Worm (Caenorhabditis elegans) whole organism, young adult: ENCODE results near the gene C01G6.3.
A peak's percentile ranks its signal among the peaks of the same experiment; 100 is the strongest.

Experiments used
- F37B4.10 ChIP-seq: fragments of 200-800 bp; sonication (Bioruptor generic); IDR thresholded peaks from 2 replicates; pipeline ENCODE4 v1.3.6; 2022; ENCODE audit warnings: missing genetic modification characterization, missing compliant biosample characterization
- F39B2.1 ChIP-seq: fragments of 200-800 bp; sonication (Bioruptor generic); IDR thresholded peaks from 2 replicates; pipeline ENCODE4 v1.3.6; 2022; ENCODE audit warnings: missing genetic modification reagents, missing genetic modification characterization, missing compliant biosample characterization
- F49E8.2 ChIP-seq: sonication (generic microtip); optimal IDR thresholded peaks from 3 replicates; lab custom pipeline; 2017; ENCODE audit warnings: missing genetic modification characterization, mild to moderate bottlenecking, missing compliant biosample characterization, antibody characterized with exemption, moderate library complexity; ENCODE audit not compliant: insufficient read depth
- F55B11.4 ChIP-seq: sonication (generic microtip); optimal IDR thresholded peaks from 2 replicates; lab custom pipeline; 2016; ENCODE audit warnings: missing compliant biosample characterization, missing genetic modification characterization, borderline replicate concordance; ENCODE audit not compliant: insufficient read depth
- F57C9.4 ChIP-seq: sonication (generic microtip); optimal IDR thresholded peaks from 2 replicates; lab custom pipeline; 2017; ENCODE audit warnings: mild to moderate bottlenecking, missing genetic modification characterization, missing compliant biosample characterization
- Y53F4B.3 ChIP-seq: fragments of 200-800 bp; sonication (Bioruptor generic); IDR thresholded peaks from 2 replicates; pipeline ENCODE4 v1.3.6; 2022; ENCODE audit warnings: missing genetic modification reagents, missing genetic modification characterization, missing compliant biosample characterization
- Y53G8AR.9 ChIP-seq: fragments of 200-800 bp; sonication (Bioruptor generic); conservative IDR thresholded peaks from 2 replicates; pipeline ENCODE4 v1.3.6; 2022; ENCODE audit warnings: missing genetic modification reagents, missing genetic modification characterization, missing compliant biosample characterization
- aptf-3 ChIP-seq: fragments of 200-800 bp; sonication (Bioruptor generic); IDR thresholded peaks from 2 replicates; pipeline ENCODE4 v1.3.6; 2022; ENCODE audit warnings: missing genetic modification characterization, missing compliant biosample characterization
- atf-7 ChIP-seq: sonication (generic microtip); optimal IDR thresholded peaks from 2 replicates; lab custom pipeline; 2017; ENCODE audit warnings: mild to moderate bottlenecking, missing genetic modification characterization, missing compliant biosample characterization
- athp-1 ChIP-seq: sonication (generic microtip); optimal IDR thresholded peaks from 2 replicates; lab custom pipeline; 2017; ENCODE audit warnings: mild to moderate bottlenecking, missing genetic modification characterization, missing compliant biosample characterization
- attf-6 ChIP-seq: fragments of 200-800 bp; sonication (Bioruptor generic); IDR thresholded peaks from 2 replicates; pipeline ENCODE4 v1.3.6; 2022; ENCODE audit warnings: missing genetic modification reagents, missing genetic modification characterization, missing compliant biosample characterization
- bed-2 ChIP-seq: fragments of 200-800 bp; sonication (Bioruptor generic); IDR thresholded peaks from 2 replicates; pipeline ENCODE4 v1.3.6; 2022; ENCODE audit warnings: missing genetic modification reagents, missing genetic modification characterization, missing compliant biosample characterization
- cebp-1 ChIP-seq, 2 experiments: fragments of 200-800 bp in 1 of 2; sonication (Bioruptor generic) in 1 of 2; sonication (generic microtip) in 1 of 2; IDR thresholded peaks in 1 of 2; optimal IDR thresholded peaks in 1 of 2; 2 replicates each; pipeline versions ENCODE4 v1.3.6 to Lab custom; 2017 to 2022; ENCODE audit warnings: missing compliant biosample characterization in 2 of 2, missing genetic modification characterization in 2 of 2, mild to moderate bottlenecking in 1 of 2, missing genetic modification reagents in 1 of 2, moderate library complexity in 1 of 2
- die-1 ChIP-seq: sonication (generic microtip); optimal IDR thresholded peaks from 2 replicates; lab custom pipeline; 2016; ENCODE audit warnings: missing genotype, mild to moderate bottlenecking, missing genetic modification characterization, missing compliant biosample characterization
- ekl-4 ChIP-seq: fragments of 200-800 bp; sonication (Bioruptor generic); IDR thresholded peaks from 2 replicates; pipeline ENCODE4 v1.3.6; 2022; ENCODE audit warnings: missing genetic modification reagents, missing genetic modification characterization, missing compliant biosample characterization
- ets-4 ChIP-seq: fragments of 200-800 bp; sonication (Bioruptor generic); optimal IDR thresholded peaks from 2 replicates; lab custom pipeline; 2018; ENCODE audit warnings: mild to moderate bottlenecking, missing genetic modification characterization, missing compliant biosample characterization
- hlh-26 ChIP-seq: fragments of 200-800 bp; sonication (Bioruptor generic); conservative IDR thresholded peaks from 2 replicates; pipeline ENCODE4 v1.3.6; 2022; ENCODE audit warnings: missing genetic modification reagents, missing genetic modification characterization, missing compliant biosample characterization
- hmg-1.2 ChIP-seq: fragments of 200-800 bp; sonication (Bioruptor generic); IDR thresholded peaks from 2 replicates; pipeline ENCODE4 v1.3.6; 2022; ENCODE audit warnings: missing genetic modification reagents, missing genetic modification characterization, missing compliant biosample characterization
- let-607 ChIP-seq, 2 experiments: fragments of 200-800 bp in 1 of 2; sonication (Bioruptor generic) in 1 of 2; sonication (generic microtip) in 1 of 2; optimal IDR thresholded peaks; 2 replicates each; lab custom pipeline; 2016 to 2018; ENCODE audit warnings: mild to moderate bottlenecking in 2 of 2, missing compliant biosample characterization in 2 of 2, missing genetic modification characterization in 2 of 2, moderate library complexity in 2 of 2, missing genotype in 1 of 2
- lin-54 ChIP-seq: fragments of 200-800 bp; sonication (Bioruptor generic); optimal IDR thresholded peaks from 2 replicates; lab custom pipeline; 2018; ENCODE audit warnings: mild to moderate bottlenecking, missing genetic modification characterization, missing compliant biosample characterization
- nhr-179 ChIP-seq: sonication (generic microtip); optimal IDR thresholded peaks from 2 replicates; lab custom pipeline; 2016; ENCODE audit warnings: mild to moderate bottlenecking, missing genetic modification characterization, missing compliant biosample characterization
- nhr-27 ChIP-seq: fragments of 200-800 bp; sonication (Bioruptor generic); optimal IDR thresholded peaks from 2 replicates; lab custom pipeline; 2018; ENCODE audit warnings: mild to moderate bottlenecking, missing genetic modification characterization, moderate library complexity, missing compliant biosample characterization
- pbrm-1 ChIP-seq: fragments of 200-800 bp; sonication (Bioruptor generic); IDR thresholded peaks from 2 replicates; pipeline ENCODE4 v1.3.6; 2022; ENCODE audit warnings: missing genetic modification reagents, missing genetic modification characterization, missing compliant biosample characterization
- repo-1 ChIP-seq: sonication (generic microtip); optimal IDR thresholded peaks from 2 replicates; lab custom pipeline; 2017; ENCODE audit warnings: mild to moderate bottlenecking, missing genetic modification characterization, missing compliant biosample characterization
- rpc-1 ChIP-seq, 2 experiments: fragments of 150-350 bp in 1 of 2; sonication (generic microtip) in 1 of 2; optimal IDR thresholded peaks; 2 replicates each; lab custom pipeline; 2014 to 2018; ENCODE audit warnings: missing biosample characterization in 1 of 2, missing genetic modification characterization in 1 of 2, missing genetic modification reagents in 1 of 2, missing genotype in 1 of 2
- snpc-4 ChIP-seq, 5 experiments: fragments of 150-350 bp in 1 of 5; sonication (generic microtip) in 4 of 5; optimal IDR thresholded peaks; 2 replicates each; lab custom pipeline; 2014 to 2018; ENCODE audit warnings: missing genetic modification characterization in 5 of 5, missing biosample characterization in 3 of 5, antibody characterized with exemption in 2 of 5, mild to moderate bottlenecking in 2 of 5, missing compliant biosample characterization in 2 of 5, missing genotype in 2 of 5, moderate library complexity in 2 of 5, missing genetic modification reagents in 1 of 5
- tbp1 ChIP-seq: fragments of 200-800 bp; sonication (Bioruptor generic); optimal IDR thresholded peaks from 2 replicates; lab custom pipeline; 2018; ENCODE audit warnings: mild to moderate bottlenecking, missing genetic modification characterization, missing compliant biosample characterization
- tbx-9 ChIP-seq: sonication (generic microtip); optimal IDR thresholded peaks from 2 replicates; lab custom pipeline; 2016; ENCODE audit warnings: borderline replicate concordance, missing genetic modification characterization, inconsistent platforms, missing compliant biosample characterization
- zfh-2 ChIP-seq: fragments of 200-800 bp; sonication (Bioruptor generic); conservative IDR thresholded peaks from 2 replicates; pipeline ENCODE4 v1.3.6; 2022; ENCODE audit warnings: missing genetic modification reagents, missing genetic modification characterization, missing compliant biosample characterization
- ztf-28 ChIP-seq: fragments of 200-800 bp; sonication (Bioruptor generic); IDR thresholded peaks from 2 replicates; pipeline ENCODE4 v1.3.6; 2022; ENCODE audit warnings: missing genetic modification reagents, missing genetic modification characterization, missing compliant biosample characterization
- ztf-6 ChIP-seq: fragments of 200-800 bp; sonication (Bioruptor generic); IDR thresholded peaks from 2 replicates; pipeline ENCODE4 v1.3.6; 2022; ENCODE audit warnings: missing genetic modification reagents, missing genetic modification characterization, missing compliant biosample characterization

Gene C01G6.3

ce11 chrII:9314733-9315132 lies 45.0 kb downstream of the C01G6.3 start:
- TF ChIP-seq cebp-1 (GFP tag; IDR thresholded peaks at IDR 0.05; lab: Robert Waterston, UW) = no peak
- TF ChIP-seq cebp-1 (tag; optimal IDR thresholded peaks at IDR 0.05; lab: Kevin White, UChicago) = no peak
- no peak for TF ChIP-seq athp-1 (tag; lab: Kevin White, UChicago)
- TF ChIP-seq ztf-6 = no peak
- TF ChIP-seq aptf-3 (GFP tag; lab: Robert Waterston, UW) = no peak
- no peak for TF ChIP-seq pbrm-1
- no peak for TF ChIP-seq ekl-4 (GFP tag; lab: Robert Waterston, UW)
- TF ChIP-seq attf-6 = no peak
- TF ChIP-seq tbp1 = no peak
- TF ChIP-seq nhr-179 (tag; lab: Kevin White, UChicago) = no peak
- TF ChIP-seq F49E8.2 (tag; lab: Kevin White, UChicago) = no peak

ce11 chrII:9315692-9316091 lies 46.0 kb downstream of the C01G6.3 start:
- peak; percentile 21; the same call in 1 of the 2 replicates for TF ChIP-seq hmg-1.2 (GFP tag; lab: Robert Waterston, UW)
- no peak for TF ChIP-seq atf-7
- no peak for TF ChIP-seq lin-54 (GFP tag; lab: Kevin White, UChicago)

- TF ChIP-seq ets-4 (GFP tag; lab: Kevin White, UChicago) = no peak
- no peak for TF ChIP-seq Y53G8AR.9 (GFP tag; lab: Robert Waterston, UW)
- no peak for TF ChIP-seq F37B4.10 (GFP tag; lab: Robert Waterston, UW)
- TF ChIP-seq F55B11.4 (tag; lab: Kevin White, UChicago) = no peak
- no peak for TF ChIP-seq let-607 (tag; optimal IDR thresholded peaks at IDR 0.05; lab: Kevin White, UChicago)
- TF ChIP-seq tbx-9 (tag; lab: Kevin White, UChicago) = no peak
- TF ChIP-seq ztf-6 = no peak
- TF ChIP-seq hlh-26 (GFP tag; lab: Robert Waterston, UW) = no peak
- TF ChIP-seq nhr-27 (tag; lab: Kevin White, UChicago) = no peak
- no peak for TF ChIP-seq zfh-2 (GFP tag; lab: Robert Waterston, UW)
- no peak for TF ChIP-seq ztf-28
- TF ChIP-seq repo-1 (tag; lab: Kevin White, UChicago) = no peak
- TF ChIP-seq F39B2.1 (GFP tag; lab: Robert Waterston, UW) = no peak
- no peak for TF ChIP-seq cebp-1 (GFP tag; IDR thresholded peaks at IDR 0.05; lab: Robert Waterston, UW)
- TF ChIP-seq cebp-1 (tag; optimal IDR thresholded peaks at IDR 0.05; lab: Kevin White, UChicago) = no peak
- TF ChIP-seq Y53F4B.3 (GFP tag; lab: Robert Waterston, UW) = no peak
- TF ChIP-seq snpc-4 (GFP tag; optimal IDR thresholded peaks at IDR 0.05; lab: Kevin White, UChicago) = no peak
- no peak for TF ChIP-seq snpc-4 (tag; optimal IDR thresholded peaks at IDR 0.05; lab: Kevin White, UChicago)
- TF ChIP-seq die-1 (tag; lab: Kevin White, UChicago) = no peak
- TF ChIP-seq rpc-1 (optimal IDR thresholded peaks at IDR 0.05; lab: Kevin White, UChicago) = no peak
- TF ChIP-seq rpc-1 (tag; optimal IDR thresholded peaks at IDR 0.05; lab: Kevin White, UChicago) = no peak
- TF ChIP-seq bed-2 (GFP tag; lab: Robert Waterston, UW) = no peak
- TF ChIP-seq F57C9.4 (tag; lab: Kevin White, UChicago) = no peak
Measured at ce11 chrII:9316801-9317200, 47.1 kb downstream of the C01G6.3 start.
